Worm (Caenorhabditis elegans) whole organism, young adult: ENCODE measurements around the gene pals-23.

Experiments used
- B0019.2 ChIP-seq: fragments of 200-800 bp; sonication (Bioruptor generic); conservative IDR thresholded peaks from 2 replicates; pipeline ENCODE4 v1.3.6; 2022; ENCODE audit warnings: missing genetic modification reagents, missing genetic modification characterization, missing compliant biosample characterization
- B0035.1 ChIP-seq: sonication (generic microtip); optimal IDR thresholded peaks from 2 replicates; lab custom pipeline; 2016; ENCODE audit warnings: missing genetic modification characterization, mild to moderate bottlenecking, missing compliant biosample characterization, missing genotype, missing genetic modification reagents
- F22D6.2 ChIP-seq: sonication (generic microtip); optimal IDR thresholded peaks from 2 replicates; lab custom pipeline; 2016; ENCODE audit warnings: mild to moderate bottlenecking, missing genetic modification characterization, missing compliant biosample characterization
- F37B4.10 ChIP-seq: fragments of 200-800 bp; sonication (Bioruptor generic); IDR thresholded peaks from 2 replicates; pipeline ENCODE4 v1.3.6; 2022; ENCODE audit warnings: missing genetic modification characterization, missing compliant biosample characterization
- F49E8.2 ChIP-seq: sonication (generic microtip); optimal IDR thresholded peaks from 3 replicates; lab custom pipeline; 2017; ENCODE audit warnings: missing genetic modification characterization, mild to moderate bottlenecking, missing compliant biosample characterization, antibody characterized with exemption, moderate library complexity; ENCODE audit not compliant: insufficient read depth
- F52B5.7 ChIP-seq: sonication (generic microtip); optimal IDR thresholded peaks from 2 replicates; lab custom pipeline; 2016; ENCODE audit warnings: mild to moderate bottlenecking, missing genetic modification characterization, missing compliant biosample characterization
- F55B11.4 ChIP-seq: sonication (generic microtip); optimal IDR thresholded peaks from 2 replicates; lab custom pipeline; 2016; ENCODE audit warnings: missing compliant biosample characterization, missing genetic modification characterization, borderline replicate concordance; ENCODE audit not compliant: insufficient read depth
- F57C9.4 ChIP-seq: sonication (generic microtip); optimal IDR thresholded peaks from 2 replicates; lab custom pipeline; 2017; ENCODE audit warnings: mild to moderate bottlenecking, missing genetic modification characterization, missing compliant biosample characterization
- K11D2.4 ChIP-seq: fragments of 200-800 bp; sonication (Bioruptor generic); IDR thresholded peaks from 2 replicates; pipeline ENCODE4 v1.3.6; 2022; ENCODE audit warnings: missing genetic modification reagents, missing genetic modification characterization, missing compliant biosample characterization
- K12H6.12 ChIP-seq: fragments of 200-800 bp; sonication (Bioruptor generic); optimal IDR thresholded peaks from 2 replicates; lab custom pipeline; 2018; ENCODE audit warnings: mild to moderate bottlenecking, missing genetic modification characterization, missing compliant biosample characterization
- T07F8.4 ChIP-seq: sonication (generic microtip); optimal IDR thresholded peaks from 2 replicates; lab custom pipeline; 2016; ENCODE audit warnings: mild to moderate bottlenecking, missing genetic modification characterization, moderate library complexity, missing compliant biosample characterization
- Y79H2A.3 ChIP-seq: fragments of 200-800 bp; sonication (Bioruptor generic); conservative IDR thresholded peaks from 2 replicates; pipeline ENCODE4 v1.3.6; 2022; ENCODE audit warnings: missing genetic modification reagents, missing genetic modification characterization, missing compliant biosample characterization
- ama-1 ChIP-seq, 3 experiments: fragments of 150-350 bp in 1 of 3; sonication (generic microtip) in 2 of 3; optimal IDR thresholded peaks; 2 replicates each; lab custom pipeline; 2014 to 2018; ENCODE audit warnings: missing biosample characterization in 2 of 3, missing genetic modification characterization in 2 of 3, missing genetic modification reagents in 2 of 3
- aptf-2 ChIP-seq: fragments of 200-800 bp; sonication (Bioruptor generic); conservative IDR thresholded peaks from 2 replicates; pipeline ENCODE4 v1.3.6; 2022; ENCODE audit warnings: missing genetic modification reagents, missing genetic modification characterization, missing compliant biosample characterization
- aptf-3 ChIP-seq: fragments of 200-800 bp; sonication (Bioruptor generic); IDR thresholded peaks from 2 replicates; pipeline ENCODE4 v1.3.6; 2022; ENCODE audit warnings: missing genetic modification characterization, missing compliant biosample characterization
- attf-3 ChIP-seq: fragments of 200-800 bp; sonication (Bioruptor generic); conservative IDR thresholded peaks from 2 replicates; pipeline ENCODE4 v1.3.6; 2022; ENCODE audit warnings: missing genetic modification reagents, missing genetic modification characterization, missing compliant biosample characterization
- attf-5 ChIP-seq: fragments of 200-800 bp; sonication (Bioruptor generic); optimal IDR thresholded peaks from 2 replicates; lab custom pipeline; 2018; ENCODE audit warnings: mild to moderate bottlenecking, missing genetic modification characterization, missing compliant biosample characterization
- attf-6 ChIP-seq: fragments of 200-800 bp; sonication (Bioruptor generic); IDR thresholded peaks from 2 replicates; pipeline ENCODE4 v1.3.6; 2022; ENCODE audit warnings: missing genetic modification reagents, missing genetic modification characterization, missing compliant biosample characterization
- cebp-2 ChIP-seq: fragments of 200-800 bp; sonication (Bioruptor generic); IDR thresholded peaks from 2 replicates; pipeline ENCODE4 v1.3.6; 2022; ENCODE audit warnings: missing genetic modification characterization, missing compliant biosample characterization
- ceh-100 ChIP-seq: fragments of 200-800 bp; sonication (Bioruptor generic); IDR thresholded peaks from 2 replicates; pipeline ENCODE4 v1.3.6; 2022; ENCODE audit warnings: missing genetic modification reagents, missing genetic modification characterization, missing compliant biosample characterization
- ceh-27 ChIP-seq: fragments of 200-800 bp; sonication (Bioruptor generic); optimal IDR thresholded peaks from 2 replicates; lab custom pipeline; 2018; ENCODE audit warnings: mild to moderate bottlenecking, missing genetic modification characterization, moderate library complexity, missing compliant biosample characterization
- dpl-1 ChIP-seq: fragments of 150-350 bp; optimal IDR thresholded peaks from 2 replicates; lab custom pipeline; 2014; ENCODE audit warnings: missing biosample characterization, missing genetic modification reagents, missing genetic modification characterization
- egl-44 ChIP-seq: fragments of 200-800 bp; sonication (Bioruptor generic); IDR thresholded peaks from 2 replicates; pipeline ENCODE4 v1.3.6; 2022; ENCODE audit warnings: missing genetic modification reagents, missing genetic modification characterization, missing compliant biosample characterization
- egrh-3 ChIP-seq: fragments of 200-800 bp; sonication (Bioruptor generic); IDR thresholded peaks from 2 replicates; pipeline ENCODE4 v1.3.6; 2022; ENCODE audit warnings: missing genetic modification reagents, missing genetic modification characterization, missing compliant biosample characterization
- fkh-3 ChIP-seq: sonication (generic microtip); optimal IDR thresholded peaks from 2 replicates; lab custom pipeline; 2016; ENCODE audit warnings: mild to moderate bottlenecking, missing genetic modification characterization, missing compliant biosample characterization
- him-1 ChIP-seq: sonication (generic microtip); optimal IDR thresholded peaks from 2 replicates; lab custom pipeline; 2016; ENCODE audit warnings: missing genotype, missing genetic modification reagents, missing genetic modification characterization, missing compliant biosample characterization
- let-607 ChIP-seq, 2 experiments: fragments of 200-800 bp in 1 of 2; sonication (Bioruptor generic) in 1 of 2; sonication (generic microtip) in 1 of 2; optimal IDR thresholded peaks; 2 replicates each; lab custom pipeline; 2016 to 2018; ENCODE audit warnings: mild to moderate bottlenecking in 2 of 2, missing compliant biosample characterization in 2 of 2, missing genetic modification characterization in 2 of 2, moderate library complexity in 2 of 2, missing genotype in 1 of 2
- lin-26 ChIP-seq: fragments of 200-800 bp; sonication (Bioruptor generic); IDR thresholded peaks from 2 replicates; pipeline ENCODE4 v1.3.6; 2022; ENCODE audit warnings: missing genetic modification reagents, missing genetic modification characterization, missing compliant biosample characterization
- lin-40 ChIP-seq: sonication (generic microtip); optimal IDR thresholded peaks from 2 replicates; lab custom pipeline; 2016; ENCODE audit warnings: missing genetic modification characterization, mild to moderate bottlenecking, missing compliant biosample characterization, missing genotype, missing genetic modification reagents
- lsl-1 ChIP-seq: fragments of 200-800 bp; sonication (Bioruptor generic); optimal IDR thresholded peaks from 2 replicates; lab custom pipeline; 2018; ENCODE audit warnings: mild to moderate bottlenecking, missing genetic modification characterization, moderate library complexity, missing compliant biosample characterization
- madf-6 ChIP-seq: fragments of 200-800 bp; sonication (Bioruptor generic); IDR thresholded peaks from 2 replicates; pipeline ENCODE4 v1.3.6; 2022; ENCODE audit warnings: missing genetic modification reagents, missing genetic modification characterization, missing compliant biosample characterization
- madf-8 ChIP-seq: fragments of 200-800 bp; sonication (Bioruptor generic); conservative IDR thresholded peaks from 2 replicates; pipeline ENCODE4 v1.3.6; 2022; ENCODE audit warnings: missing genetic modification reagents, missing genetic modification characterization, missing compliant biosample characterization
- mes-4 ChIP-seq: sonication (generic microtip); optimal IDR thresholded peaks from 2 replicates; lab custom pipeline; 2016; ENCODE audit warnings: missing genotype, missing genetic modification characterization, missing compliant biosample characterization
- nhr-27 ChIP-seq: fragments of 200-800 bp; sonication (Bioruptor generic); optimal IDR thresholded peaks from 2 replicates; lab custom pipeline; 2018; ENCODE audit warnings: mild to moderate bottlenecking, missing genetic modification characterization, moderate library complexity, missing compliant biosample characterization
- rcor-1 ChIP-seq: fragments of 200-800 bp; sonication (Bioruptor generic); IDR thresholded peaks from 2 replicates; pipeline ENCODE4 v1.3.6; 2022; ENCODE audit warnings: missing genetic modification reagents, missing genetic modification characterization, missing compliant biosample characterization
- rec-8 ChIP-seq, 2 experiments: sonication (generic microtip); optimal IDR thresholded peaks; 2 replicates each; lab custom pipeline; 2016; ENCODE audit warnings: mild to moderate bottlenecking in 2 of 2, missing genetic modification characterization in 2 of 2, missing genetic modification reagents in 2 of 2, missing genotype in 2 of 2, missing biosample characterization in 1 of 2, missing compliant biosample characterization in 1 of 2, moderate library complexity in 1 of 2
- sdz-38 ChIP-seq: sonication (generic microtip); optimal IDR thresholded peaks from 2 replicates; lab custom pipeline; 2016; ENCODE audit warnings: missing genotype, missing genetic modification characterization, missing compliant biosample characterization
- sea-2 ChIP-seq: fragments of 200-800 bp; sonication (Bioruptor generic); IDR thresholded peaks from 2 replicates; pipeline ENCODE4 v1.3.6; 2022; ENCODE audit warnings: missing genetic modification characterization, missing compliant biosample characterization
- snpc-1.1 ChIP-seq: sonication (generic microtip); optimal IDR thresholded peaks from 2 replicates; lab custom pipeline; 2017; ENCODE audit warnings: missing genetic modification characterization, mild to moderate bottlenecking, missing compliant biosample characterization, antibody characterized with exemption, moderate library complexity, missing genotype, missing genetic modification reagents; ENCODE audit not compliant: insufficient read depth
- snpc-4 ChIP-seq, 5 experiments: fragments of 150-350 bp in 1 of 5; sonication (generic microtip) in 4 of 5; optimal IDR thresholded peaks; 2 replicates each; lab custom pipeline; 2014 to 2018; ENCODE audit warnings: missing genetic modification characterization in 5 of 5, missing biosample characterization in 3 of 5, antibody characterized with exemption in 2 of 5, mild to moderate bottlenecking in 2 of 5, missing compliant biosample characterization in 2 of 5, missing genotype in 2 of 5, moderate library complexity in 2 of 5, missing genetic modification reagents in 1 of 5
- tbx-9 ChIP-seq: sonication (generic microtip); optimal IDR thresholded peaks from 2 replicates; lab custom pipeline; 2016; ENCODE audit warnings: borderline replicate concordance, missing genetic modification characterization, inconsistent platforms, missing compliant biosample characterization
- tlf-1 ChIP-seq: fragments of 200-800 bp; sonication (Bioruptor generic); optimal IDR thresholded peaks from 2 replicates; lab custom pipeline; 2018; ENCODE audit warnings: mild to moderate bottlenecking, missing genetic modification characterization, missing compliant biosample characterization
- xnd-1 ChIP-seq: sonication (generic microtip); optimal IDR thresholded peaks from 2 replicates; lab custom pipeline; 2016; ENCODE audit warnings: missing genotype, missing genetic modification reagents, missing genetic modification characterization, missing compliant biosample characterization
- zfh-2 ChIP-seq: fragments of 200-800 bp; sonication (Bioruptor generic); conservative IDR thresholded peaks from 2 replicates; pipeline ENCODE4 v1.3.6; 2022; ENCODE audit warnings: missing genetic modification reagents, missing genetic modification characterization, missing compliant biosample characterization
- ztf-18 ChIP-seq: sonication (generic microtip); optimal IDR thresholded peaks from 2 replicates; lab custom pipeline; 2016; ENCODE audit warnings: missing genotype, mild to moderate bottlenecking, missing genetic modification characterization, missing compliant biosample characterization
- ztf-3 ChIP-seq: fragments of 200-800 bp; sonication (Bioruptor generic); optimal IDR thresholded peaks from 2 replicates; lab custom pipeline; 2018; ENCODE audit warnings: mild to moderate bottlenecking, missing genetic modification characterization, missing compliant biosample characterization
- ztf-6 ChIP-seq: fragments of 200-800 bp; sonication (Bioruptor generic); IDR thresholded peaks from 2 replicates; pipeline ENCODE4 v1.3.6; 2022; ENCODE audit warnings: missing genetic modification reagents, missing genetic modification characterization, missing compliant biosample characterization

The pals-23 gene

ce11 chrIII:86316-86715 lies 38.3 kb upstream of the pals-23 start, which contains the start of gene attf-3 (continued):
- peak; percentile 86 for TF ChIP-seq lsl-1
- TF ChIP-seq egrh-3 (GFP tag; lab: Robert Waterston, UW): no peak
- TF ChIP-seq ztf-6: no peak
- no peak for TF ChIP-seq sea-2
- no peak for TF ChIP-seq fkh-3 (tag; lab: Kevin White, UChicago)
- no peak for TF ChIP-seq tbx-9
- peak; percentile 78 for TF ChIP-seq madf-6 (GFP tag; lab: Robert Waterston, UW)
- TF ChIP-seq him-1: no peak
- peak; percentile 61 for TF ChIP-seq dpl-1
- TF ChIP-seq ama-1 (optimal IDR thresholded peaks at IDR 0.05; lab: Kevin White, UChicago): no peak
- no peak for TF ChIP-seq ama-1 (GFP tag; optimal IDR thresholded peaks at IDR 0.05; lab: Kevin White, UChicago)
- no peak for TF ChIP-seq B0035.1 (tag; lab: Kevin White, UChicago)
- no peak for TF ChIP-seq ztf-18 (tag; lab: Kevin White, UChicago)
- TF ChIP-seq cebp-2 (GFP tag; lab: Robert Waterston, UW): no peak
- TF ChIP-seq F49E8.2 (tag; lab: Kevin White, UChicago): peak; percentile 59
- no peak for TF ChIP-seq F22D6.2
- no peak for TF ChIP-seq nhr-27 (tag; lab: Kevin White, UChicago)
- no peak for TF ChIP-seq F52B5.7 (tag; lab: Kevin White, UChicago)
- TF ChIP-seq Y79H2A.3: no peak
- peak; percentile 29 for TF ChIP-seq tlf-1 (GFP tag; lab: Kevin White, UChicago)
- no peak for TF ChIP-seq F57C9.4 (tag; lab: Kevin White, UChicago)
- 0 out of 2 replicates have a peak, but pooled peaks have one; percentile 9 for TF ChIP-seq zfh-2 (GFP tag; lab: Robert Waterston, UW)
- TF ChIP-seq T07F8.4 (tag; lab: Kevin White, UChicago): no peak
- TF ChIP-seq attf-3 (GFP tag; lab: Robert Waterston, UW): peak; percentile 93
- no peak for TF ChIP-seq let-607 (tag; optimal IDR thresholded peaks at IDR 0.05; lab: Kevin White, UChicago)
- TF ChIP-seq lin-40 (tag; lab: Kevin White, UChicago): no peak
- TF ChIP-seq lin-26: no peak
- TF ChIP-seq sdz-38: no peak
- TF ChIP-seq attf-6 (GFP tag; lab: Robert Waterston, UW): no peak
- no peak for TF ChIP-seq F37B4.10 (GFP tag; lab: Robert Waterston, UW)
- peak; percentile 56 for TF ChIP-seq madf-8 (GFP tag; lab: Robert Waterston, UW)
- TF ChIP-seq egl-44 (GFP tag; lab: Robert Waterston, UW): no peak
- peak; percentile 91 for TF ChIP-seq attf-5 (GFP tag; lab: Kevin White, UChicago)
- peak; percentile 15 for TF ChIP-seq snpc-1.1
- no peak for TF ChIP-seq aptf-2
- TF ChIP-seq B0019.2: peak; percentile 77
- TF ChIP-seq snpc-4 (GFP tag; optimal IDR thresholded peaks at IDR 0.05; lab: Kevin White, UChicago): peak; percentile 30
- peak in 2 of 4 experiments; percentile 38 for TF ChIP-seq snpc-4 (tag; optimal IDR thresholded peaks at IDR 0.05; lab: Kevin White, UChicago)
- TF ChIP-seq ztf-3 (GFP tag; lab: Kevin White, UChicago): no peak
- TF ChIP-seq ceh-27 (GFP tag; lab: Kevin White, UChicago): peak; percentile 13
- no peak for TF ChIP-seq ceh-100 (GFP tag; lab: Robert Waterston, UW)
- TF ChIP-seq F55B11.4 (tag; lab: Kevin White, UChicago): no peak
- TF ChIP-seq rec-8 (tag; optimal IDR thresholded peaks at IDR 0.05; lab: Kevin White, UChicago): no peak
- TF ChIP-seq K11D2.4: no peak
- TF ChIP-seq aptf-3 (GFP tag; lab: Robert Waterston, UW): no peak
- TF ChIP-seq K12H6.12: peak; percentile 29
- TF ChIP-seq mes-4 (tag; lab: Kevin White, UChicago): no peak
- TF ChIP-seq xnd-1 (tag; lab: Kevin White, UChicago): no peak
- no peak for TF ChIP-seq rcor-1
